Worm (Caenorhabditis elegans) whole organism, L4 larva: Measurements from ENCODE around the gene srbc-78.

Experiments
- Y105C5A.15 ChIP-seq: fragments of 200-800 bp; sonication (Bioruptor generic); IDR thresholded peaks from 2 replicates; pipeline ENCODE4 v1.3.6; 2022; ENCODE audit warnings: missing genetic modification characterization, missing compliant biosample characterization
- aha-1 ChIP-seq: fragments of 150-350 bp; peaks from one replicate; lab custom pipeline; 2014; ENCODE audit warnings: missing biosample characterization, missing genetic modification characterization
- fos-1 ChIP-seq: fragments of 150-350 bp; optimal IDR thresholded peaks from 2 replicates; lab custom pipeline; 2014; ENCODE audit warnings: missing biosample characterization, missing genetic modification characterization
- hmg-1.1 ChIP-seq: fragments of 200-800 bp; sonication (Bioruptor generic); IDR thresholded peaks from 2 replicates; pipeline ENCODE4 v1.3.6; 2022; ENCODE audit warnings: missing genetic modification reagents, missing genetic modification characterization, missing compliant biosample characterization
- lin-13 ChIP-seq: fragments of 150-350 bp; optimal IDR thresholded peaks from 2 replicates; lab custom pipeline; 2014; ENCODE audit warnings: missing biosample characterization, missing genetic modification reagents, missing genetic modification characterization
- nhr-102 ChIP-seq: sonication (generic microtip); optimal IDR thresholded peaks from 2 replicates; lab custom pipeline; 2016; ENCODE audit warnings: mild to moderate bottlenecking, missing genetic modification characterization, moderate library complexity, missing compliant biosample characterization
- nhr-41 ChIP-seq: fragments of 200-800 bp; sonication (Bioruptor generic); IDR thresholded peaks from 2 replicates; pipeline ENCODE4 v1.3.6; 2022; ENCODE audit warnings: missing genetic modification reagents, missing genetic modification characterization, missing compliant biosample characterization

DNA sequence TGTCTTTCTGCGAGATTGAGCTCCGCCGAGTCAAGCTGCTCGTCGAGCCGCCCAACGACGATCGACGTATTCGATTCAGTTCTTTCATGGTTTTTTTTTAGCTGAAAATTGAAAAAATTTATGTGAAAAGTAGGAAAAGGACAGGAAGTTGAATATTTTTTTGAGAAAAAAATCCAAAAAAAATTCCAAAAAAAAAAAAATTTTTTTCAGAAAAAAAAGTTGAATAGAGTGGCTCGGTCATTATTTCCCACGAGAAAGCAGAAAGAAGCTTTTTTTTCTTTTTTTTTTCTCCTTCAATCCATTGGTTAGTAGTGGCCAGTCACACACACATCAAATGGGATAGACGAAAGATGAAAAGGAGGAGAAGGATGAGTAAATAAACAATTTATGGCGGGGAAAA is 3.7 kb downstream of the srbc-78 start, which contains the start of gene dhcr-7:
- TF ChIP-seq Y105C5A.15 (GFP tag; lab: Robert Waterston, UW), result no peak
- TF ChIP-seq hmg-1.1 (GFP tag; lab: Robert Waterston, UW), result no peak
- no peak for TF ChIP-seq nhr-41 (GFP tag; lab: Robert Waterston, UW)
- TF ChIP-seq nhr-102 (tag; lab: Kevin White, UChicago), result no peak
- TF ChIP-seq aha-1, result no peak
- TF ChIP-seq lin-13, result no peak
- no peak for TF ChIP-seq fos-1 (tag; lab: Kevin White, UChicago)
